Fruit fly (Drosophila melanogaster) whole organism, pupa: ENCODE measurements around the gene CG1208.
A peak's percentile ranks its signal among the peaks of the same experiment; 100 is the strongest.

Experiments used
- CG10348 ChIP-seq: fragments of 200-800 bp; sonication (Bioruptor generic); IDR thresholded peaks from 2 replicates; pipeline ENCODE4 v1.3.6; 2022; ENCODE audit warnings: missing biosample characterization, missing genetic modification characterization
- CG12605 ChIP-seq: fragments of 200-800 bp; sonication (Bioruptor generic); IDR thresholded peaks from 2 replicates; pipeline ENCODE4 v1.3.6; 2022; ENCODE audit warnings: missing biosample characterization, missing genetic modification characterization
- CG15710 ChIP-seq: fragments of 200-800 bp; sonication (Bioruptor generic); optimal IDR thresholded peaks from 2 replicates; lab custom pipeline; 2018; ENCODE audit warnings: missing biosample characterization, mild to moderate bottlenecking, missing genetic modification characterization, moderate library complexity
- CG4496 ChIP-seq: fragments of 200-800 bp; sonication (Bioruptor generic); IDR thresholded peaks from 3 replicates; pipeline ENCODE4 v1.3.6; 2022; ENCODE audit warnings: missing biosample characterization, missing genetic modification characterization
- CG8159 ChIP-seq: fragments of 200-800 bp; sonication (Bioruptor generic); optimal IDR thresholded peaks from 3 replicates; lab custom pipeline; 2018; ENCODE audit warnings: missing biosample characterization, mild to moderate bottlenecking, missing genetic modification characterization, moderate library complexity
- CG9948 ChIP-seq: fragments of 200-800 bp; sonication (Bioruptor generic); optimal IDR thresholded peaks from 2 replicates; lab custom pipeline; 2018; ENCODE audit warnings: missing biosample characterization, mild to moderate bottlenecking, missing genetic modification characterization, moderate library complexity
- Pif1A ChIP-seq: fragments of 200-800 bp; sonication (Bioruptor generic); optimal IDR thresholded peaks from 3 replicates; lab custom pipeline; 2016; ENCODE audit warnings: missing biosample characterization, missing genetic modification characterization
- gl ChIP-seq: fragments of 200-800 bp; sonication (Bioruptor generic); optimal IDR thresholded peaks from 2 replicates; lab custom pipeline; 2018; ENCODE audit warnings: missing biosample characterization, mild to moderate bottlenecking, missing genetic modification characterization
- rn ChIP-seq: fragments of 200-800 bp; sonication (Bioruptor generic); IDR thresholded peaks from 2 replicates; pipeline ENCODE4 v1.3.6; 2022; ENCODE audit warnings: missing biosample characterization, missing genetic modification characterization

DNA sequence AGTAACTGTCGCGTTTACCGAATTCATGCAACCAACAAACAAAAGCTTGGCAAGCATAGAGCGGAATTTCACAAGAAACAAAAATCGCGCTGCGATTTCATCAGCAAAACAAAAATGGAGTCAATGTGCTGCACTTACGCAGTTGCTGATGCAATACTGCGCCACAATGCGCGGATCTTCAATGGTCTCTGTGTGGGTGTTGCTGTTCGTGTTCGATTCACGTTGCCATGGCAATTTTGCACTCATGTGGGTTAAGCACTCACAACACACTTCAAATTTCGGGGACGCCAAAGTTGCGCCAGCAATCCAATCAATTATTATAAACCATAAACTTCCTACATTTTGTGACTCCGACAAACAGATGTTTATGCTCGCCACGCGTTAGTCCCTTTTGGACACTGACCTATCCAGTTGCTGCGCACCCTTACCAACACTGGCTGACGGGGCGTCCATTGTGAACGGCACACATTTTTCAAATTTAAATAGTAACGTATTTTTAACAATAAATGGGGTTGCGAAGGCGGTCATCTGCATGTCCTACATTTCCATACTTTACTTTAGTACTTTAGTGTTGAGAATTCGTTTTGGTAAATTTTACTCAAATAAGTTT, 30.7 kb downstream of the CG1208 start, which contains the start of gene CG2017:
- TF ChIP-seq CG12605 (GFP tag; lab: Robert Waterston, UW) (no peak), CG15710 (tag; lab: Kevin White, UChicago) (peak; percentile 10), CG10348 (GFP tag; lab: Robert Waterston, UW) (no peak), rn (GFP tag; lab: Robert Waterston, UW) (no peak), CG8159 (tag; lab: Kevin White, UChicago) (no peak), CG4496 (GFP tag; lab: Robert Waterston, UW) (peak; percentile 60; the same call in 2 of the 3 replicates), gl (tag; lab: Kevin White, UChicago) (no peak), CG9948 (no peak), Pif1A (GFP tag; lab: Kevin White, UChicago) (no peak)
